Fruit fly (Drosophila melanogaster): ENCODE data around the gene yellow-f.

- no peak for TF ChIP-seq CG8478 (optimal IDR thresholded peaks at IDR 0.05)
- no peak for TF ChIP-seq pan (optimal IDR thresholded peaks at IDR 0.05)
- no peak for TF ChIP-seq psq (optimal IDR thresholded peaks at IDR 0.05)
- TF ChIP-seq usp (GFP tag; optimal IDR thresholded peaks at IDR 0.05) = no peak
These were observed 2.5 kb upstream of the yellow-f start, which contains the start of gene CG7488 for dm6 chr3R:12995522-12995921.

Data from whole organism.